Fruit fly (Drosophila melanogaster) whole organism, embryonic: Measurements from ENCODE around the gene RabX6.

Source experiments
- Abd-B ChIP-seq: fragments of 200-800 bp; sonication (Bioruptor generic); optimal IDR thresholded peaks from 2 replicates; lab custom pipeline; 2018; ENCODE audit warnings: missing biosample characterization, mild to moderate bottlenecking, missing genetic modification characterization, moderate library complexity
- Atf-2 ChIP-seq: fragments of 200-800 bp; sonication (Bioruptor generic); optimal IDR thresholded peaks from 2 replicates; lab custom pipeline; 2016; ENCODE audit warnings: missing biosample characterization, missing genetic modification characterization
- CG1024 ChIP-seq: fragments of 200-800 bp; sonication (Bioruptor generic); IDR thresholded peaks from 2 replicates; pipeline ENCODE4 v1.3.6; 2022; ENCODE audit warnings: missing biosample characterization, missing genetic modification characterization
- CG11695 ChIP-seq: fragments of 200-800 bp; sonication (Bioruptor generic); IDR thresholded peaks from 3 replicates; pipeline ENCODE4 v1.3.6; 2022; ENCODE audit warnings: missing biosample characterization, missing genetic modification characterization
- CG13296 ChIP-seq: fragments of 200-800 bp; sonication (Bioruptor generic); optimal IDR thresholded peaks from 3 replicates; lab custom pipeline; 2018; ENCODE audit warnings: missing biosample characterization, mild to moderate bottlenecking, missing genetic modification characterization
- CG14667 ChIP-seq: fragments of 200-800 bp; sonication (Bioruptor generic); IDR thresholded peaks from 2 replicates; pipeline ENCODE4 v1.3.6; 2022; ENCODE audit warnings: missing biosample characterization, missing genetic modification characterization
- CG16863 ChIP-seq: fragments of 200-800 bp; sonication (Bioruptor generic); optimal IDR thresholded peaks from 3 replicates; lab custom pipeline; 2016; ENCODE audit warnings: missing biosample characterization, missing genetic modification characterization
- CG17568 ChIP-seq: fragments of 200-800 bp; sonication (Bioruptor generic); optimal IDR thresholded peaks from 2 replicates; lab custom pipeline; 2018; ENCODE audit warnings: missing biosample characterization, mild to moderate bottlenecking, missing genetic modification characterization, moderate library complexity
- CG17829 ChIP-seq: fragments of 200-800 bp; optimal IDR thresholded peaks from 2 replicates; lab custom pipeline; 2019; ENCODE audit warnings: missing biosample characterization, mild to moderate bottlenecking, missing genetic modification characterization, moderate library complexity
- CG33213 ChIP-seq: fragments of 200-800 bp; sonication (Bioruptor generic); optimal IDR thresholded peaks from 3 replicates; lab custom pipeline; 2016; ENCODE audit warnings: missing biosample characterization, missing genetic modification characterization
- CG4404 ChIP-seq: fragments of 200-800 bp; sonication (Bioruptor generic); IDR thresholded peaks from 2 replicates; pipeline ENCODE4 v1.3.6; 2022; ENCODE audit warnings: missing biosample characterization, missing genetic modification characterization
- CG4854 ChIP-seq: fragments of 200-800 bp; sonication (Bioruptor generic); optimal IDR thresholded peaks from 2 replicates; lab custom pipeline; 2016; ENCODE audit warnings: missing biosample characterization, missing genetic modification characterization, inconsistent platforms
- CG6272 ChIP-seq: fragments of 200-800 bp; sonication (Bioruptor generic); IDR thresholded peaks from 2 replicates; pipeline ENCODE4 v1.3.6; 2022; ENCODE audit warnings: missing biosample characterization, missing genetic modification characterization
- CG6683 ChIP-seq: fragments of 200-800 bp; sonication (Bioruptor generic); optimal IDR thresholded peaks from 2 replicates; lab custom pipeline; 2017; ENCODE audit warnings: missing biosample characterization, mild to moderate bottlenecking, missing genetic modification characterization, missing genetic modification reagents
- CG6813 ChIP-seq: fragments of 200-800 bp; sonication (Bioruptor generic); optimal IDR thresholded peaks from 2 replicates; lab custom pipeline; 2017; ENCODE audit warnings: missing biosample characterization, missing genetic modification characterization, mild to moderate bottlenecking, moderate library complexity, missing genetic modification reagents
- CG7928 ChIP-seq: fragments of 200-800 bp; sonication (Bioruptor generic); optimal IDR thresholded peaks from 2 replicates; lab custom pipeline; 2017; ENCODE audit warnings: missing biosample characterization, mild to moderate bottlenecking, missing genetic modification characterization
- CG7987 ChIP-seq: fragments of 200-800 bp; sonication (Bioruptor generic); optimal IDR thresholded peaks from 2 replicates; lab custom pipeline; 2018; ENCODE audit warnings: missing biosample characterization, mild to moderate bottlenecking, missing genetic modification characterization, moderate library complexity
- CG8089 ChIP-seq: fragments of 200-800 bp; sonication (Bioruptor generic); optimal IDR thresholded peaks from 3 replicates; lab custom pipeline; 2016; ENCODE audit warnings: missing biosample characterization, missing genetic modification characterization
- CG9437 ChIP-seq: fragments of 200-800 bp; sonication (Bioruptor generic); optimal IDR thresholded peaks from 2 replicates; lab custom pipeline; 2018; ENCODE audit warnings: missing biosample characterization, mild to moderate bottlenecking, missing genetic modification characterization
- CG9817 ChIP-seq: fragments of 200-800 bp; sonication (Bioruptor generic); optimal IDR thresholded peaks from 2 replicates; lab custom pipeline; 2018; ENCODE audit warnings: missing biosample characterization, mild to moderate bottlenecking, missing genetic modification characterization, moderate library complexity
- Dip3 ChIP-seq: fragments of 200-800 bp; sonication (Bioruptor generic); optimal IDR thresholded peaks from 3 replicates; lab custom pipeline; 2016; ENCODE audit warnings: missing biosample characterization, missing genetic modification characterization
- ERR ChIP-seq: fragments of 200-800 bp; sonication (Bioruptor generic); optimal IDR thresholded peaks from 2 replicates; lab custom pipeline; 2016; ENCODE audit warnings: missing biosample characterization, missing genetic modification characterization
- Ets97D ChIP-seq: fragments of 200-800 bp; sonication (Bioruptor generic); optimal IDR thresholded peaks from 3 replicates; lab custom pipeline; 2016; ENCODE audit warnings: missing biosample characterization, missing genetic modification characterization
- Fer3 ChIP-seq: fragments of 200-800 bp; sonication (Bioruptor generic); optimal IDR thresholded peaks from 2 replicates; lab custom pipeline; 2018; ENCODE audit warnings: missing biosample characterization, mild to moderate bottlenecking, missing genetic modification characterization, moderate library complexity
- H2.0 ChIP-seq: fragments of 200-800 bp; sonication (Bioruptor generic); IDR thresholded peaks from 2 replicates; pipeline ENCODE4 v1.3.6; 2022; ENCODE audit warnings: missing biosample characterization, missing genetic modification characterization
- Lhr ChIP-seq: fragments of 200-800 bp; sonication (Bioruptor generic); optimal IDR thresholded peaks from 3 replicates; lab custom pipeline; 2017; ENCODE audit warnings: mild to moderate bottlenecking, missing biosample characterization, missing genetic modification reagents, missing genetic modification characterization
- Optix ChIP-seq: fragments of 200-800 bp; sonication (Bioruptor generic); IDR thresholded peaks from 3 replicates; pipeline ENCODE4 v1.3.6; 2022; ENCODE audit warnings: missing biosample characterization, missing genetic modification characterization
- Ravus ChIP-seq: fragments of 200-800 bp; sonication (Bioruptor generic); IDR thresholded peaks from 2 replicates; pipeline ENCODE4 v1.3.6; 2022; ENCODE audit warnings: missing biosample characterization, missing genetic modification characterization
- bab2 ChIP-seq: fragments of 200-800 bp; sonication (Bioruptor generic); optimal IDR thresholded peaks from 2 replicates; lab custom pipeline; 2016; ENCODE audit warnings: missing biosample characterization, missing genetic modification characterization
- bbx ChIP-seq: fragments of 200-800 bp; sonication (Bioruptor generic); IDR thresholded peaks from 2 replicates; pipeline ENCODE4 v1.3.6; 2022; ENCODE audit warnings: missing biosample characterization, missing genetic modification characterization; ENCODE audit not compliant: partially characterized antibody
- ci ChIP-seq: fragments of 200-800 bp; sonication (Bioruptor generic); IDR thresholded peaks from 3 replicates; pipeline ENCODE4 v1.3.6; 2022; ENCODE audit warnings: missing biosample characterization, missing genetic modification characterization
- corto ChIP-seq: fragments of 200-800 bp; sonication (Bioruptor generic); optimal IDR thresholded peaks from 2 replicates; lab custom pipeline; 2016; ENCODE audit warnings: missing biosample characterization, mild to moderate bottlenecking, missing genetic modification characterization, moderate library complexity
- dimm ChIP-seq: fragments of 200-800 bp; sonication (Bioruptor generic); IDR thresholded peaks from 2 replicates; pipeline ENCODE4 v1.3.6; 2022; ENCODE audit warnings: missing biosample characterization, missing genetic modification characterization
- dysf ChIP-seq: fragments of 200-800 bp; sonication (Bioruptor generic); IDR thresholded peaks from 3 replicates; pipeline ENCODE4 v1.3.6; 2022; ENCODE audit warnings: missing biosample characterization, missing genetic modification characterization
- eyg ChIP-seq: fragments of 200-800 bp; sonication (Bioruptor generic); optimal IDR thresholded peaks from 3 replicates; lab custom pipeline; 2016; ENCODE audit warnings: missing biosample characterization, missing genetic modification characterization
- ftz-f1 ChIP-seq: fragments of 200-800 bp; sonication (Bioruptor generic); optimal IDR thresholded peaks from 2 replicates; lab custom pipeline; 2016; ENCODE audit warnings: missing biosample characterization, missing genetic modification characterization
- jing ChIP-seq: fragments of 200-800 bp; sonication (Bioruptor generic); optimal IDR thresholded peaks from 2 replicates; lab custom pipeline; 2018; ENCODE audit warnings: missing biosample characterization, mild to moderate bottlenecking, missing genetic modification characterization
- lilli ChIP-seq: fragments of 200-800 bp; sonication (Bioruptor generic); optimal IDR thresholded peaks from 3 replicates; lab custom pipeline; 2016; ENCODE audit warnings: missing biosample characterization, missing genetic modification characterization
- maf-S ChIP-seq: fragments of 200-800 bp; sonication (Bioruptor generic); optimal IDR thresholded peaks from 2 replicates; lab custom pipeline; 2016; ENCODE audit warnings: missing biosample characterization, missing genetic modification characterization
- mam ChIP-seq: fragments of 200-800 bp; sonication (Bioruptor generic); optimal IDR thresholded peaks from 3 replicates; lab custom pipeline; 2016; ENCODE audit warnings: missing biosample characterization, missing genetic modification characterization
- mld ChIP-seq: fragments of 200-800 bp; sonication (Bioruptor generic); IDR thresholded peaks from 3 replicates; pipeline ENCODE4 v1.3.6; 2022; ENCODE audit warnings: missing biosample characterization, missing genetic modification characterization; ENCODE audit not compliant: partially characterized antibody
- otp ChIP-seq: fragments of 200-800 bp; sonication (Bioruptor generic); IDR thresholded peaks from 3 replicates; pipeline ENCODE4, ENCODE4 v1.3.6; 2022; ENCODE audit warnings: missing biosample characterization, missing genetic modification characterization
- pum ChIP-seq: fragments of 200-800 bp; sonication (Bioruptor generic); optimal IDR thresholded peaks from 2 replicates; lab custom pipeline; 2016; ENCODE audit warnings: missing biosample characterization, missing genetic modification characterization
- schlank ChIP-seq: fragments of 200-800 bp; sonication (Bioruptor generic); optimal IDR thresholded peaks from 2 replicates; lab custom pipeline; 2018; ENCODE audit warnings: missing biosample characterization, mild to moderate bottlenecking, missing genetic modification characterization
- slp2 ChIP-seq: fragments of 200-800 bp; sonication (Bioruptor generic); optimal IDR thresholded peaks from 2 replicates; lab custom pipeline; 2016; ENCODE audit warnings: missing biosample characterization, missing genetic modification characterization
- sna ChIP-seq: fragments of 200-800 bp; sonication (Bioruptor generic); IDR thresholded peaks from 2 replicates; pipeline ENCODE4 v1.3.6; 2022; ENCODE audit warnings: missing biosample characterization, missing genetic modification characterization; ENCODE audit not compliant: partially characterized antibody
- ttk ChIP-seq: fragments of 200-800 bp; sonication (Bioruptor generic); IDR thresholded peaks from 2 replicates; pipeline ENCODE4 v2.1.2; 2022; ENCODE audit warnings: missing biosample characterization, missing genetic modification characterization
- z ChIP-seq: fragments of 200-800 bp; sonication (Bioruptor generic); IDR thresholded peaks from 3 replicates; pipeline ENCODE4 v1.3.6; 2022; ENCODE audit warnings: missing biosample characterization, missing genetic modification characterization
- zen2 ChIP-seq: fragments of 200-800 bp; sonication (Bioruptor generic); IDR thresholded peaks from 3 replicates; pipeline ENCODE4 v1.3.6; 2022; ENCODE audit warnings: missing biosample characterization, missing genetic modification characterization; ENCODE audit not compliant: partially characterized antibody
- zfh2 ChIP-seq: fragments of 200-800 bp; sonication (Bioruptor generic); optimal IDR thresholded peaks from 2 replicates; lab custom pipeline; 2016; ENCODE audit warnings: missing biosample characterization, missing genetic modification characterization

Gene RabX6

dm6 chr3L:696404-697054 lies 6.2 kb downstream of the RabX6 start (continued):
- TF ChIP-seq pum (GFP tag; lab: Kevin White, UChicago) (peak; percentile 64), mld (no peak), jing (peak; percentile 90), CG7928 (GFP tag; lab: Kevin White, UChicago) (peak; percentile 71), ERR (GFP tag; lab: Kevin White, UChicago) (peak; percentile 16), ttk (GFP tag; lab: Robert Waterston, UW) (peak; percentile 95), zfh2 (peak; percentile 36), Lhr (peak; percentile 86), Ets97D (GFP tag; lab: Kevin White, UChicago) (peak; percentile 23), sna (GFP tag; lab: Robert Waterston, UW) (no peak), CG7987 (GFP tag; lab: Kevin White, UChicago) (peak; percentile 91), Optix (peak; percentile 95), bbx (no peak), CG4404 (GFP tag; lab: Robert Waterston, UW) (peak; percentile 96), ci (GFP tag; lab: Robert Waterston, UW) (peak; percentile 98), CG17829 (peak; percentile 98), CG4854 (GFP tag; lab: Kevin White, UChicago) (peak; percentile 81), CG9437 (peak; percentile 87), dysf (GFP tag; lab: Robert Waterston, UW) (peak; percentile 98), CG33213 (peak; percentile 62), bab2 (peak; percentile 69), mam (peak; percentile 51), corto (GFP tag; lab: Kevin White, UChicago) (peak; percentile 88), dimm (GFP tag; lab: Robert Waterston, UW) (peak; percentile 81), CG16863 (peak; percentile 65), Atf-2 (GFP tag; lab: Kevin White, UChicago) (peak; percentile 64), CG13296 (GFP tag; lab: Kevin White, UChicago) (peak; percentile 96), Fer3 (tag; lab: Kevin White, UChicago) (peak; percentile 96), z (GFP tag; lab: Robert Waterston, UW) (peak; percentile 30; the same call in 1 of the 3 replicates), lilli (GFP tag; lab: Kevin White, UChicago) (peak; percentile 84), schlank (tag; lab: Kevin White, UChicago) (peak; percentile 87), CG17568 (GFP tag; lab: Kevin White, UChicago) (peak; percentile 94), H2.0 (GFP tag; lab: Robert Waterston, UW) (peak; percentile 94), Abd-B (GFP tag; lab: Kevin White, UChicago) (peak; percentile 95), CG14667 (GFP tag; lab: Robert Waterston, UW) (peak; percentile 93), otp (peak; percentile 95), ftz-f1 (GFP tag; lab: Kevin White, UChicago) (peak; percentile 4), Dip3 (GFP tag; lab: Kevin White, UChicago) (peak; percentile 65), CG6272 (GFP tag; lab: Robert Waterston, UW) (peak; percentile 91), CG1024 (peak; percentile 92), Ravus (peak; percentile 80), CG6813 (GFP tag; lab: Kevin White, UChicago) (peak; percentile 97), maf-S (GFP tag; lab: Kevin White, UChicago) (no peak), zen2 (no peak), CG9817 (tag; lab: Kevin White, UChicago) (peak; percentile 93), CG8089 (GFP tag; lab: Kevin White, UChicago) (peak; percentile 23), CG6683 (GFP tag; lab: Kevin White, UChicago) (peak; percentile 90), slp2 (GFP tag; lab: Kevin White, UChicago) (peak; percentile 68), CG11695 (GFP tag; lab: Robert Waterston, UW) (peak; percentile 98), eyg (GFP tag; lab: Kevin White, UChicago) (no peak)
